Worm (Caenorhabditis elegans) whole organism, L4 larva: ENCODE results near the gene mtch-1.

ENCODE experiments used
- F44E2.7 ChIP-seq: fragments of 200-800 bp; sonication (Bioruptor generic); IDR thresholded peaks from 2 replicates; pipeline ENCODE4 v2.1.2; 2022; ENCODE audit warnings: missing genetic modification characterization, missing compliant biosample characterization
- ceh-82 ChIP-seq: sonication (generic microtip); optimal IDR thresholded peaks from 2 replicates; lab custom pipeline; 2017; ENCODE audit warnings: missing biosample characterization, missing genetic modification characterization
- jun-1 ChIP-seq: fragments of 150-350 bp; optimal IDR thresholded peaks from 2 replicates; lab custom pipeline; 2014; ENCODE audit warnings: missing biosample characterization, missing genetic modification reagents, missing genetic modification characterization
- lin-13 ChIP-seq: fragments of 150-350 bp; optimal IDR thresholded peaks from 2 replicates; lab custom pipeline; 2014; ENCODE audit warnings: missing biosample characterization, missing genetic modification reagents, missing genetic modification characterization
- madf-5 ChIP-seq, 2 experiments: fragments of 200-800 bp; sonication (Bioruptor generic); IDR thresholded peaks; 2 replicates each; pipeline ENCODE4 v1.3.6; 2022; ENCODE audit warnings: missing compliant biosample characterization in 2 of 2, missing genetic modification characterization in 2 of 2
- mes-2 ChIP-seq: sonication (generic microtip); optimal IDR thresholded peaks from 2 replicates; lab custom pipeline; 2016; ENCODE audit warnings: missing genotype, mild to moderate bottlenecking, missing genetic modification characterization, missing compliant biosample characterization; ENCODE audit not compliant: poor library complexity, severe bottlenecking
- nhr-111 ChIP-seq: fragments of 200-800 bp; sonication (Bioruptor generic); optimal IDR thresholded peaks from 2 replicates; lab custom pipeline; 2018; ENCODE audit warnings: mild to moderate bottlenecking, missing genetic modification characterization, missing compliant biosample characterization
- nhr-42 ChIP-seq: fragments of 200-800 bp; sonication (Bioruptor generic); IDR thresholded peaks from 2 replicates; pipeline ENCODE4 v1.3.6; 2022; ENCODE audit warnings: missing genetic modification characterization, missing compliant biosample characterization
- nhr-77 ChIP-seq: fragments of 150-350 bp; optimal IDR thresholded peaks from 2 replicates; lab custom pipeline; 2014; ENCODE audit warnings: missing biosample characterization, missing genetic modification characterization
- pha-4 ChIP-seq, 2 experiments: fragments of 150-350 bp in 1 of 2; fragments of 200-800 bp in 1 of 2; sonication (Bioruptor generic) in 1 of 2; IDR thresholded peaks in 1 of 2; optimal IDR thresholded peaks in 1 of 2; 2 replicates each; pipeline versions ENCODE4 v1.3.6 to Lab custom; 2014 to 2022; ENCODE audit warnings: missing genetic modification characterization in 2 of 2, missing genetic modification reagents in 2 of 2, missing biosample characterization in 1 of 2, missing compliant biosample characterization in 1 of 2
- skn-1 ChIP-seq: fragments of 150-350 bp; optimal IDR thresholded peaks from 2 replicates; lab custom pipeline; 2014; ENCODE audit warnings: missing biosample characterization, missing genetic modification characterization
- unc-39 ChIP-seq: sonication (generic microtip); optimal IDR thresholded peaks from 2 replicates; lab custom pipeline; 2017; ENCODE audit warnings: missing biosample characterization, missing genetic modification characterization
- unc-62 ChIP-seq, 3 experiments: fragments of 150-350 bp in 1 of 3; sonication (generic microtip); optimal IDR thresholded peaks in 2 of 3; peaks in 1 of 3; 1 replicate in 1 of 3; 2 replicates in 2 of 3; lab custom pipeline; 2014 to 2017; ENCODE audit warnings: missing biosample characterization in 3 of 3, missing genetic modification characterization in 3 of 3, missing genetic modification reagents in 3 of 3, missing genotype in 1 of 3
- zip-2 ChIP-seq: fragments of 150-350 bp; optimal IDR thresholded peaks from 2 replicates; lab custom pipeline; 2014; ENCODE audit warnings: missing biosample characterization, missing genetic modification characterization

ce11 chrII:7358489-7358943 lies 15.4 kb downstream of the mtch-1 start, which contains the start of gene insc-1:
- TF ChIP-seq F44E2.7 (GFP tag; lab: Robert Waterston, UW) (no peak), mes-2 (tag; lab: Kevin White, UChicago) (no peak), lin-13 (GFP tag; lab: Kevin White, UChicago) (no peak), jun-1 (tag; lab: Kevin White, UChicago) (no peak), nhr-42 (GFP tag; lab: Robert Waterston, UW) (no peak), nhr-77 (tag; lab: Kevin White, UChicago) (no peak), zip-2 (tag; lab: Kevin White, UChicago) (no peak), skn-1 (tag; lab: Kevin White, UChicago) (no peak), madf-5 (GFP tag; IDR thresholded peaks at IDR 0.05; lab: Robert Waterston, UW) (no peak), pha-4 (GFP tag; IDR thresholded peaks at IDR 0.05; lab: Robert Waterston, UW) (no peak), pha-4 (tag; optimal IDR thresholded peaks at IDR 0.05; lab: Kevin White, UChicago) (no peak), unc-39 (tag; lab: Kevin White, UChicago) (no peak), ceh-82 (no peak), unc-62 (GFP tag; optimal IDR thresholded peaks at IDR 0.05 in 1 of 2; lab: Kevin White, UChicago) (no peak), unc-62 (tag; optimal IDR thresholded peaks at IDR 0.05; lab: Kevin White, UChicago) (no peak), nhr-111 (GFP tag; lab: Kevin White, UChicago) (no peak)
